Worm (Caenorhabditis elegans): ENCODE data around the gene oac-10.

Gene oac-10

DNA sequence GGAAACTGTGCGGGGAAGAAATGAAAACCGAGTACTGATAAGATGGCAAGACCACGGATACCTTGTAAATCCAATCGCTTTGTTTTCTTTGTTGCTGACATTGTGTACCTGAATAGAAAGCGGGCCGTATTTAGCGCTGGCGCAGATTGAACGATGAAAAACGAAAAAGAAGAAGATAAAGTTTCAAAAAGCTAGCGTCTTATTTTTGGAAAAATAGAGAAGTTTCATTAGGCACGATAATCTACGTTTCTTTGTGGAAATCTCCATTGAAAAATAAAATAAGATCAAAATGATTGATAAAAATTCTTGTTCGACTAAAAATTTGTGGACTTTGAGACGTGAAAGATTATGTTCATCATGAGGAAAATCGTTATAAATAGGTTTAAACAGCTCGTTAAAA lies 33.8 kb upstream of the oac-10 start, which contains the start of gene oac-4:
TSS of gene oac-4 (minus strand) at position 101 of the 400 bp plus-strand sequence.
- TF ChIP-seq ceh-14 (tag; optimal IDR thresholded peaks at IDR 0.05) (no peak), ceh-30 (tag; optimal IDR thresholded peaks at IDR 0.05) (no peak), K09A11.1 (tag; optimal IDR thresholded peaks at IDR 0.05; ENCODE audit: insufficient read depth) (no peak), ceh-6 (GFP tag; optimal IDR thresholded peaks at IDR 0.05) (no peak), ztf-16 (tag; optimal IDR thresholded peaks at IDR 0.05) (no peak), pax-1 (tag; optimal IDR thresholded peaks at IDR 0.05) (no peak), K02D7.2 (tag; optimal IDR thresholded peaks at IDR 0.05) (no peak), ceh-19 (GFP tag; optimal IDR thresholded peaks at IDR 0.05) (no peak), elt-2 (tag; optimal IDR thresholded peaks at IDR 0.05) (no peak), pha-4 (tag; optimal IDR thresholded peaks at IDR 0.05) (no peak), unc-86 (tag; optimal IDR thresholded peaks at IDR 0.05) (no peak), ahr-1 (tag; optimal IDR thresholded peaks at IDR 0.05) (no peak), Y22D7AL.16 (tag; optimal IDR thresholded peaks at IDR 0.05) (no peak), hlh-30 (tag; optimal IDR thresholded peaks at IDR 0.05; ENCODE audit: insufficient read depth) (no peak), elt-4 (tag; optimal IDR thresholded peaks at IDR 0.05) (no peak), ceh-31 (tag; optimal IDR thresholded peaks at IDR 0.05) (no peak), dve-1 (tag; optimal IDR thresholded peaks at IDR 0.05) (no peak)

DNA sequence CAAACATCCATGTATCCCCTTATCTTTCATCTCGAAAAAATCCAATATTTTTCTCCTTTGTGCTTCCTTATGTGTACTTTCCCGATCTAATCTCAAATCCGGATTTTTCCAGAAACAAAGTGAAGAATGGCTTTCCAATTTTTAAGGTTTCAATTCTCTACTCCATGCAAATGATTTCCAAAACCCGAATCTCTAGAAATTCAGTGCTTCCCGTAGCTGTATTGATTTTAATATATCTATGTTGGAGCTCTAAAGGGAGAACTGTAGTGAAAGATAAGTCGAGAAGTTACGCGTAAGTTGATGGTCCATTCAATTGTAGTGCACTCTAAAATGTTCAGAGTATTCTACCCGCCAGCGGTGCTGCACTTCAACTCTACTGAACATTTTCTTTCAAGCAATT lies 30.1 kb upstream of the oac-10 start, which contains the start of gene C17A2.4:
TSS of gene C17A2.4 (plus strand) at position 301 of the 400 bp plus-strand sequence.
- no peak for TF ChIP-seq tbx-7 (tag; optimal IDR thresholded peaks at IDR 0.05)
- TF ChIP-seq ref-2 (tag; optimal IDR thresholded peaks at IDR 0.05), result no peak
- no peak for TF ChIP-seq ahr-1 (tag; optimal IDR thresholded peaks at IDR 0.05)
- TF ChIP-seq unc-42 (tag; optimal IDR thresholded peaks at IDR 0.05), result no peak
- TF ChIP-seq madf-2 (tag; optimal IDR thresholded peaks at IDR 0.05), result no peak
- no peak for TF ChIP-seq nhr-232 (tag; optimal IDR thresholded peaks at IDR 0.05)
- no peak for TF ChIP-seq unc-3 (GFP tag; conservative IDR thresholded peaks at IDR 0.05)
- TF ChIP-seq unc-3 (tag; optimal IDR thresholded peaks at IDR 0.05), result no peak
- no peak for TF ChIP-seq fax-1 (tag; optimal IDR thresholded peaks at IDR 0.05)
- no peak for TF ChIP-seq ttx-3 (tag; optimal IDR thresholded peaks at IDR 0.05)
- TF ChIP-seq C08G9.2 (tag; optimal IDR thresholded peaks at IDR 0.05), result no peak
- no peak for TF ChIP-seq tbx-2 (tag; optimal IDR thresholded peaks at IDR 0.05)

DNA sequence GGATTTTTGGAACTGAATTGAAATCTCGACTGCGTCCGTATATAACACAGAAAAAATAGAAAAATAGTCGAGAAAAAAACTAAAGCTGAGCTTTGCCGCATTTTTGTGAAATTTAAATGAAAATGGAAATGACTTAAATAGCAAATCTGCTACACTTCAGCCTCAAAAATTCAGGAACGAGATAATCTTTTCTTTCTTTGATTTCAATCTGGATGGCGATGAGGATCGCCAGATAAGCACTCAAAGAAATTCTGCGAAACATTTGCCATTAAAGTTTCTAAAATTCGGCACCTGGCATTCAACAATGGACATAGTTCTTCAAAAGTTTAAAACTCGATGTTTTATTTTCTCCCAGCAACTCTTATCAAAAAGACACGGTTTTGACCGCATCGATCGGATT lies 26.4 kb upstream of the oac-10 start, which contains the start of the genes C17A2.7 and C17A2.3:
TSS of gene C17A2.7 (minus strand) at position 101 of the 400 bp plus-strand sequence.
TSS of gene C17A2.3 (plus strand) at position 305 of the 400 bp plus-strand sequence.
- TF ChIP-seq ceh-6 (GFP tag; optimal IDR thresholded peaks at IDR 0.05) (no peak), sox-2 (GFP tag; IDR thresholded peaks at IDR 0.05) (no peak), ceh-48 (tag; optimal IDR thresholded peaks at IDR 0.05) (no peak), sox-4 (tag; optimal IDR thresholded peaks at IDR 0.05) (no peak), nhr-232 (tag; optimal IDR thresholded peaks at IDR 0.05) (no peak), lim-6 (tag; optimal IDR thresholded peaks at IDR 0.05) (no peak), pha-2 (tag; optimal IDR thresholded peaks at IDR 0.05) (no peak), ceh-18 (tag; optimal IDR thresholded peaks at IDR 0.05) (no peak), rnt-1 (tag; optimal IDR thresholded peaks at IDR 0.05) (no peak), npax-4 (tag; optimal IDR thresholded peaks at IDR 0.05) (no peak), madf-2 (tag; optimal IDR thresholded peaks at IDR 0.05) (no peak), nfya-1 (tag; optimal IDR thresholded peaks at IDR 0.05) (no peak), odd-2 (tag; optimal IDR thresholded peaks at IDR 0.05) (no peak), hlh-13 (GFP tag; optimal IDR thresholded peaks at IDR 0.05) (no peak), unc-86 (tag; optimal IDR thresholded peaks at IDR 0.05) (no peak), ttx-3 (tag; optimal IDR thresholded peaks at IDR 0.05) (no peak), ceh-31 (tag; optimal IDR thresholded peaks at IDR 0.05) (no peak), Y22D7AL.16 (tag; optimal IDR thresholded peaks at IDR 0.05) (no peak), ceh-2 (tag; optimal IDR thresholded peaks at IDR 0.05) (no peak)
